Worm (Caenorhabditis elegans) whole organism, late embryonic: Measurements from ENCODE around the gene B0454.8.

Experiments
- F13H6.1 ChIP-seq: sonication (generic microtip); optimal IDR thresholded peaks from 2 replicates; lab custom pipeline; 2016; ENCODE audit warnings: missing genetic modification characterization, missing compliant biosample characterization
- ahr-1 ChIP-seq: sonication (generic microtip); optimal IDR thresholded peaks from 2 replicates; lab custom pipeline; 2016; ENCODE audit warnings: missing genetic modification characterization, missing compliant biosample characterization
- ama-1 ChIP-seq: fragments of 150-350 bp; optimal IDR thresholded peaks from 2 replicates; lab custom pipeline; 2014
- ceh-2 ChIP-seq: sonication (generic microtip); optimal IDR thresholded peaks from 2 replicates; lab custom pipeline; 2016; ENCODE audit warnings: missing genotype, missing genetic modification characterization, missing compliant biosample characterization
- ceh-45 ChIP-seq: fragments of 200-800 bp; sonication (Bioruptor generic); IDR thresholded peaks from 2 replicates; pipeline ENCODE4 v1.3.6; 2022; ENCODE audit warnings: missing genetic modification reagents, missing genetic modification characterization, missing compliant biosample characterization
- ets-4 ChIP-seq: sonication (generic microtip); optimal IDR thresholded peaks from 2 replicates; lab custom pipeline; 2016; ENCODE audit warnings: missing genetic modification characterization, missing compliant biosample characterization
- eyg-1 ChIP-seq: sonication (generic microtip); optimal IDR thresholded peaks from 2 replicates; lab custom pipeline; 2016; ENCODE audit warnings: missing genotype, missing genetic modification characterization, missing compliant biosample characterization
- fkh-6 ChIP-seq: sonication (generic microtip); optimal IDR thresholded peaks from 2 replicates; lab custom pipeline; 2016; ENCODE audit warnings: missing genetic modification characterization, missing compliant biosample characterization
- lin-11 ChIP-seq: fragments of 200-800 bp; sonication (Bioruptor generic); optimal IDR thresholded peaks from 2 replicates; lab custom pipeline; 2018; ENCODE audit warnings: mild to moderate bottlenecking, missing genetic modification characterization, missing compliant biosample characterization
- madf-2 ChIP-seq: sonication (generic microtip); optimal IDR thresholded peaks from 2 replicates; lab custom pipeline; 2017; ENCODE audit warnings: missing genetic modification characterization, missing compliant biosample characterization
- nhr-11 ChIP-seq: fragments of 150-350 bp; optimal IDR thresholded peaks from 2 replicates; lab custom pipeline; 2014; ENCODE audit warnings: missing biosample characterization, missing genetic modification characterization
- nhr-232 ChIP-seq: sonication (generic microtip); optimal IDR thresholded peaks from 2 replicates; lab custom pipeline; 2016; ENCODE audit warnings: missing genetic modification characterization, missing compliant biosample characterization
- unc-42 ChIP-seq: sonication (generic microtip); optimal IDR thresholded peaks from 2 replicates; lab custom pipeline; 2016; ENCODE audit warnings: missing genotype, missing genetic modification characterization, missing compliant biosample characterization

DNA sequence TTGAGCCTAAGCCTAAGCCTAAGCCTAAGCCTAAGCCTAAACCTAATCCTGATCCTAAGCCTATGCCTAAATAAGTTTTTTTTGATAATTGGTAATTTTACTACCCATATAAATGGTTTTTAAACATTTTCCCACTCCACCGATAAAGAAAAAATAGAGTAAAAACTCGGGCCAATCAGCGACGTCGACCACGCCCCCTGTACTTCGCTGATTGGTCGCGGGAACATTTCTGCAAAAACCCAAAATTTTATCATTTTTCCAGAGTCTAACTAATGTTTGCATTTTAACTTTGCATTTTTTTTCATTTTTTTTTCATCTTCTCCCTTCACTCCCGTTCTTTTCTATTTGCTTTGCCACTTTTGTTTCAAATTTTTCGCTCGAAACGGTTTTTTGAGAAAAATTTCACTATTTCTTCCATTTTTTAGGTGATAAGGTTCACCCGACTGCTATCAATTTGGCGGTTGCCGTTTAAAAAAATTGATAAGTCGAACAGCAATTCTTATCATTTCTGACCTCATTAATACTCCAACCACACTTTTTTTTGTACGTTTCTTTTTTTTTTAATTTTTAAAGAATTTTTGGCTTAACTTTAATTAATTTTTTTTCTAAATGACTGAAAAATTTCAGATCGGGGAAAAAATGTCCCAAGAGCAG lies 28.9 kb downstream of the B0454.8 start, which contains the start of gene C41H7.2:
- TF ChIP-seq ama-1 (no peak), ets-4 (tag; lab: Kevin White, UChicago) (no peak), nhr-232 (no peak), lin-11 (no peak), fkh-6 (tag; lab: Kevin White, UChicago) (no peak), ahr-1 (no peak), ceh-2 (no peak), nhr-11 (tag; lab: Kevin White, UChicago) (no peak), unc-42 (tag; lab: Kevin White, UChicago) (no peak), ceh-45 (GFP tag; lab: Robert Waterston, UW) (no peak), eyg-1 (tag; lab: Kevin White, UChicago) (no peak), madf-2 (tag; lab: Kevin White, UChicago) (no peak), F13H6.1 (tag; lab: Kevin White, UChicago) (no peak)
